Worm (Caenorhabditis elegans) whole organism, late embryonic: Measurements from ENCODE around the gene F53C3.3.

Experiments used
- C08G9.2 ChIP-seq: sonication (generic microtip); optimal IDR thresholded peaks from 2 replicates; lab custom pipeline; 2016; ENCODE audit warnings: mild to moderate bottlenecking, missing genetic modification characterization, moderate library complexity, missing compliant biosample characterization
- C38D4.7 ChIP-seq: fragments of 200-800 bp; sonication (Bioruptor generic); optimal IDR thresholded peaks from 2 replicates; lab custom pipeline; 2018; ENCODE audit warnings: mild to moderate bottlenecking, missing genetic modification characterization, moderate library complexity, missing compliant biosample characterization
- F13H6.1 ChIP-seq: sonication (generic microtip); optimal IDR thresholded peaks from 2 replicates; lab custom pipeline; 2016; ENCODE audit warnings: missing genetic modification characterization, missing compliant biosample characterization
- K02D7.2 ChIP-seq: sonication (generic microtip); optimal IDR thresholded peaks from 2 replicates; lab custom pipeline; 2017; ENCODE audit warnings: mild to moderate bottlenecking, missing genetic modification characterization, missing compliant biosample characterization
- ama-1 ChIP-seq: fragments of 150-350 bp; optimal IDR thresholded peaks from 2 replicates; lab custom pipeline; 2014
- ceh-14 ChIP-seq: sonication (generic microtip); optimal IDR thresholded peaks from 2 replicates; lab custom pipeline; 2016; ENCODE audit warnings: missing genotype, missing genetic modification characterization, missing compliant biosample characterization
- ceh-34 ChIP-seq: sonication (generic microtip); optimal IDR thresholded peaks from 2 replicates; lab custom pipeline; 2016; ENCODE audit warnings: mild to moderate bottlenecking, missing genetic modification characterization, missing compliant biosample characterization
- ceh-48 ChIP-seq: sonication (generic microtip); optimal IDR thresholded peaks from 2 replicates; lab custom pipeline; 2016; ENCODE audit warnings: missing genetic modification characterization, inconsistent platforms, missing compliant biosample characterization
- ceh-6 ChIP-seq: fragments of 200-800 bp; sonication (Bioruptor generic); optimal IDR thresholded peaks from 2 replicates; lab custom pipeline; 2018; ENCODE audit warnings: mild to moderate bottlenecking, missing genetic modification characterization, missing compliant biosample characterization
- che-1 ChIP-seq: sonication (generic microtip); optimal IDR thresholded peaks from 2 replicates; lab custom pipeline; 2016; ENCODE audit warnings: mild to moderate bottlenecking, missing genetic modification characterization, missing compliant biosample characterization
- dve-1 ChIP-seq: sonication (generic microtip); optimal IDR thresholded peaks from 2 replicates; lab custom pipeline; 2017; ENCODE audit warnings: antibody characterized with exemption, mild to moderate bottlenecking, missing genetic modification characterization, missing compliant biosample characterization
- elt-2 ChIP-seq: sonication (generic microtip); optimal IDR thresholded peaks from 2 replicates; lab custom pipeline; 2016; ENCODE audit warnings: missing genetic modification reagents, missing genetic modification characterization, missing compliant biosample characterization
- elt-4 ChIP-seq: sonication (generic microtip); optimal IDR thresholded peaks from 2 replicates; lab custom pipeline; 2016; ENCODE audit warnings: missing genetic modification characterization, missing compliant biosample characterization
- ets-4 ChIP-seq: sonication (generic microtip); optimal IDR thresholded peaks from 2 replicates; lab custom pipeline; 2016; ENCODE audit warnings: missing genetic modification characterization, missing compliant biosample characterization
- fax-1 ChIP-seq: sonication (generic microtip); optimal IDR thresholded peaks from 2 replicates; lab custom pipeline; 2016; ENCODE audit warnings: missing genotype, missing genetic modification characterization, missing compliant biosample characterization
- fkh-6 ChIP-seq: sonication (generic microtip); optimal IDR thresholded peaks from 2 replicates; lab custom pipeline; 2016; ENCODE audit warnings: missing genetic modification characterization, missing compliant biosample characterization
- gmeb-2 ChIP-seq: sonication (generic microtip); optimal IDR thresholded peaks from 2 replicates; lab custom pipeline; 2016; ENCODE audit warnings: missing genetic modification characterization, inconsistent platforms, missing compliant biosample characterization
- hlh-13 ChIP-seq: fragments of 200-800 bp; sonication (Bioruptor generic); optimal IDR thresholded peaks from 2 replicates; lab custom pipeline; 2018; ENCODE audit warnings: mild to moderate bottlenecking, missing genetic modification characterization, missing compliant biosample characterization
- hlh-6 ChIP-seq: sonication (generic microtip); optimal IDR thresholded peaks from 2 replicates; lab custom pipeline; 2016; ENCODE audit warnings: missing genotype, missing genetic modification characterization, missing compliant biosample characterization
- lim-6 ChIP-seq: sonication (generic microtip); optimal IDR thresholded peaks from 2 replicates; lab custom pipeline; 2016; ENCODE audit warnings: missing genetic modification characterization, missing compliant biosample characterization
- mec-3 ChIP-seq: sonication (generic microtip); optimal IDR thresholded peaks from 2 replicates; lab custom pipeline; 2016; ENCODE audit warnings: borderline replicate concordance, missing genetic modification characterization, missing compliant biosample characterization
- nfya-1 ChIP-seq: sonication (generic microtip); optimal IDR thresholded peaks from 2 replicates; lab custom pipeline; 2017; ENCODE audit warnings: missing genetic modification characterization, mild to moderate bottlenecking, missing compliant biosample characterization, antibody characterized with exemption, moderate library complexity
- nhr-232 ChIP-seq: sonication (generic microtip); optimal IDR thresholded peaks from 2 replicates; lab custom pipeline; 2016; ENCODE audit warnings: missing genetic modification characterization, missing compliant biosample characterization
- pax-1 ChIP-seq: fragments of 150-350 bp; optimal IDR thresholded peaks from 2 replicates; lab custom pipeline; 2014; ENCODE audit warnings: missing biosample characterization, missing genetic modification characterization
- pqm-1 ChIP-seq: sonication (generic microtip); optimal IDR thresholded peaks from 2 replicates; lab custom pipeline; 2016; ENCODE audit warnings: missing genetic modification characterization, missing compliant biosample characterization
- ref-2 ChIP-seq: sonication (generic microtip); optimal IDR thresholded peaks from 2 replicates; lab custom pipeline; 2016; ENCODE audit warnings: missing genetic modification characterization, missing compliant biosample characterization
- rnt-1 ChIP-seq: sonication (generic microtip); optimal IDR thresholded peaks from 2 replicates; lab custom pipeline; 2016; ENCODE audit warnings: missing genetic modification characterization, missing compliant biosample characterization
- sox-2 ChIP-seq: fragments of 200-800 bp; sonication (Bioruptor generic); IDR thresholded peaks from 2 replicates; pipeline ENCODE4 v1.3.6; 2022; ENCODE audit warnings: missing genetic modification reagents, missing genetic modification characterization, missing compliant biosample characterization
- sox-4 ChIP-seq: sonication (generic microtip); optimal IDR thresholded peaks from 2 replicates; lab custom pipeline; 2017; ENCODE audit warnings: mild to moderate bottlenecking, missing genetic modification characterization, inconsistent platforms, missing compliant biosample characterization
- unc-3 ChIP-seq, 2 experiments: fragments of 200-800 bp in 1 of 2; sonication (Bioruptor generic) in 1 of 2; sonication (generic microtip) in 1 of 2; conservative IDR thresholded peaks in 1 of 2; optimal IDR thresholded peaks in 1 of 2; 2 replicates each; pipeline versions ENCODE4 v1.3.6 to Lab custom; 2016 to 2022; ENCODE audit warnings: missing compliant biosample characterization in 2 of 2, missing genetic modification characterization in 2 of 2, missing genetic modification reagents in 1 of 2
- unc-86 ChIP-seq: sonication (generic microtip); optimal IDR thresholded peaks from 2 replicates; lab custom pipeline; 2016; ENCODE audit warnings: missing genetic modification characterization, missing compliant biosample characterization
- zip-5 ChIP-seq: sonication (generic microtip); optimal IDR thresholded peaks from 2 replicates; lab custom pipeline; 2016; ENCODE audit warnings: missing genetic modification characterization, missing compliant biosample characterization
- ztf-16 ChIP-seq: sonication (generic microtip); optimal IDR thresholded peaks from 2 replicates; lab custom pipeline; 2017; ENCODE audit warnings: missing genetic modification characterization, missing compliant biosample characterization

Gene F53C3.3

DNA sequence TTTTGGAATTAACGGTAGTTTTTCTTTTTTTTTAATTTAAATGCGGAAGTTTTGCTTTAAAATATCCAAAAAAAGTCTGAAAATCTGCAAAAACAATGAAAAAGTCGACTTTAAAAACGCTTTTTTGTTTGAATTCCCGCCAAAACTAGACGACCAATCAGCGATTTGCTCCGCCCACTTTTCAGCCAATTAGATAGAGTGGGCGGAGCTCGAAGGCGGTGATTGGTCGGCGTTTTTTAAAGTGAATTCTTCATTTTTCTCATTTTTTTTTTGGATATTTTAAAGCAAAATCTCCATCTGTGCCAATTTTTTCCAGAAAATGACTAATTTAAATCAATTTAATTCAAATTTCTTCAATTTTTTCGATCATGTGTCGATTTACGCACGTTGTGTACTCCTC, 28.6 kb downstream of the F53C3.3 start:
- TF ChIP-seq unc-3 (GFP tag; conservative IDR thresholded peaks at IDR 0.05; lab: Robert Waterston, UW) (no peak), unc-3 (tag; optimal IDR thresholded peaks at IDR 0.05; lab: Kevin White, UChicago) (no peak), nfya-1 (tag; lab: Kevin White, UChicago) (peak; percentile 97)

- no peak for TF ChIP-seq fkh-6
- no peak for TF ChIP-seq hlh-6 (tag; lab: Kevin White, UChicago)
- no peak for TF ChIP-seq K02D7.2 (tag; lab: Kevin White, UChicago)
- TF ChIP-seq dve-1, result no peak
- no peak for TF ChIP-seq lim-6 (tag; lab: Kevin White, UChicago)
- TF ChIP-seq elt-2 (tag; lab: Kevin White, UChicago), result no peak
- no peak for TF ChIP-seq C38D4.7 (GFP tag; lab: Kevin White, UChicago)
- TF ChIP-seq nfya-1 (tag; lab: Kevin White, UChicago), result no peak
- TF ChIP-seq nhr-232 (tag; lab: Kevin White, UChicago), result no peak
- no peak for TF ChIP-seq sox-2 (GFP tag; lab: Robert Waterston, UW)
- no peak for TF ChIP-seq sox-4 (tag; lab: Kevin White, UChicago)
- no peak for TF ChIP-seq gmeb-2 (tag; lab: Kevin White, UChicago)
Observed at ce11 chrII:3931825-3932224, 29.2 kb downstream of the F53C3.3 start.

- no peak for TF ChIP-seq unc-86 (tag; lab: Kevin White, UChicago)
Observed at ce11 chrII:3933640-3934039, 31.0 kb downstream of the F53C3.3 start, which contains the start of gene Y14H12B.2. Gene Y14H12B.2, minus strand, starts transcription at chrII:3933740.

DNA sequence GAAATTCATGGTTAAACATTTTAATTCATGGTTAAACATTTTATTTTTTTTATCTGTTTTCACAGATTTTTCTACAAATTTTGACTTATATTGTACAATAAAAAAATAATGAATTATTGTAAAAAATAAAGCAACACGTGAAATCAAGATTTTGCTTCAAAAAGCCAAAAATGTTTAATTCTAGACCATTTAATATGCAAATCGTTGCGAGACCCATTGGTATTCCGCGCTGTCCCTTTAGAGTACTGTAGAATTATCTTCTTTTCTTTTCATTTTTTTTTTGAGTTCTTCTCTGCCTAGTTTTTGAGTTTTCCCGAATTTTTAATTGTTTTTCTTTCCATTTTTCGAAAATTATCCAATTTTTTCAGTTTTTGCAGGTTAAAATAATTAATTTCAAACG, 31.4 kb downstream of the F53C3.3 start, which contains the start of gene Y14H12B.1:
Gene Y14H12B.1, plus strand, starts transcription at position 363 of the 400 bp plus-strand sequence.
- TF ChIP-seq fax-1 (tag; lab: Kevin White, UChicago), result no peak
- no peak for TF ChIP-seq ref-2 (tag; lab: Kevin White, UChicago)
- TF ChIP-seq C08G9.2 (tag; lab: Kevin White, UChicago), result no peak
- no peak for TF ChIP-seq elt-4 (tag; lab: Kevin White, UChicago)
- no peak for TF ChIP-seq ceh-48 (tag; lab: Kevin White, UChicago)
- TF ChIP-seq lim-6 (tag; lab: Kevin White, UChicago), result no peak
- no peak for TF ChIP-seq pax-1 (tag; lab: Kevin White, UChicago)
- TF ChIP-seq ama-1 (lab: Kevin White, UChicago), result no peak
- no peak for TF ChIP-seq ceh-14 (tag; lab: Kevin White, UChicago)
- TF ChIP-seq unc-86 (tag; lab: Kevin White, UChicago), result no peak
- TF ChIP-seq ceh-34 (tag; lab: Kevin White, UChicago), result no peak
- no peak for TF ChIP-seq rnt-1 (tag; lab: Kevin White, UChicago)

DNA sequence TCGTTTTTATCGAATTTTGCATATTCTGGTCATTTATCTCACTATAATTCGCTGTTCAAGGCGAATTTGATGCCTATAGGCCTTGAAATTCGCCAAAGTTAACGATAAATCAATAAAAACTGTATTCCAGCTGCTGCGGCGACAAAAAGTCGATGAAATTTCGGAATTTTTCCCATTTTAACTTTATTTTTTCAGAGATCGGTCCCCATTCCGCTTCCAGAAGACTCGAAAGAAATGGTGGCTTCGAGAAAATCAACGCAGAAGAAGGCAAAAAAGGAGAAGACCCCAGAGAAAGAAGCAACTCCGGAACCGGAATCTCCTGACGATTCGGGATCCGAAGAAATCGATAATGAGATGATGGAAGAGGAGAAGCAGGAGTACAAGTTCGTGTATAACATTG, 32.4 kb downstream of the F53C3.3 start:
- TF ChIP-seq ceh-6 (GFP tag; lab: Kevin White, UChicago) (no peak), pax-1 (tag; lab: Kevin White, UChicago) (no peak), lim-6 (tag; lab: Kevin White, UChicago) (no peak), F13H6.1 (tag; lab: Kevin White, UChicago) (no peak), elt-4 (tag; lab: Kevin White, UChicago) (no peak), zip-5 (tag; lab: Kevin White, UChicago) (no peak), hlh-13 (no peak), pqm-1 (no peak), C08G9.2 (tag; lab: Kevin White, UChicago) (no peak), che-1 (tag; lab: Kevin White, UChicago) (no peak), mec-3 (no peak), fkh-6 (no peak), ztf-16 (tag; lab: Kevin White, UChicago) (no peak), sox-4 (tag; lab: Kevin White, UChicago) (no peak), ceh-48 (tag; lab: Kevin White, UChicago) (no peak), ets-4 (tag; lab: Kevin White, UChicago) (no peak), nhr-232 (tag; lab: Kevin White, UChicago) (no peak)
